Worm (Caenorhabditis elegans) whole organism, L1 larva: ENCODE data around the gene Y66D12A.3.

Experiments used
- ama-1 ChIP-seq: fragments of 150-350 bp; optimal IDR thresholded peaks from 2 replicates; lab custom pipeline; 2014
- ces-1 ChIP-seq: fragments of 150-350 bp; optimal IDR thresholded peaks from 2 replicates; lab custom pipeline; 2014; ENCODE audit warnings: missing biosample characterization, missing genetic modification reagents, missing genetic modification characterization
- dpl-1 ChIP-seq, 3 experiments: fragments of 150-350 bp in 2 of 3; sonication (generic microtip) in 1 of 3; optimal IDR thresholded peaks; 2 replicates each; lab custom pipeline; 2014 to 2017; ENCODE audit warnings: missing biosample characterization in 3 of 3, missing genetic modification characterization in 3 of 3, missing genetic modification reagents in 3 of 3
- lin-15B ChIP-seq: fragments of 150-350 bp; sonication (generic microtip); optimal IDR thresholded peaks from 3 replicates; lab custom pipeline; 2014; ENCODE audit warnings: missing biosample characterization, missing genetic modification characterization
- lin-39 ChIP-seq: fragments of 150-350 bp; optimal IDR thresholded peaks from 2 replicates; lab custom pipeline; 2014; ENCODE audit warnings: missing biosample characterization, missing genetic modification reagents, missing genetic modification characterization
- nhr-11 ChIP-seq: fragments of 150-350 bp; optimal IDR thresholded peaks from 2 replicates; lab custom pipeline; 2014; ENCODE audit warnings: missing biosample characterization, missing genetic modification characterization
- nhr-237 ChIP-seq: fragments of 150-350 bp; optimal IDR thresholded peaks from 2 replicates; lab custom pipeline; 2014; ENCODE audit warnings: missing biosample characterization, missing genetic modification characterization
- nhr-47 ChIP-seq: sonication (generic microtip); optimal IDR thresholded peaks from 2 replicates; lab custom pipeline; 2016; ENCODE audit warnings: mild to moderate bottlenecking, missing genetic modification characterization, moderate library complexity, missing compliant biosample characterization
- unc-86 ChIP-seq: sonication (generic microtip); optimal IDR thresholded peaks from 2 replicates; lab custom pipeline; 2016; ENCODE audit warnings: missing genetic modification characterization, missing compliant biosample characterization
- ztf-4 ChIP-seq: fragments of 150-350 bp; optimal IDR thresholded peaks from 2 replicates; lab custom pipeline; 2014; ENCODE audit warnings: missing biosample characterization, missing genetic modification characterization

DNA sequence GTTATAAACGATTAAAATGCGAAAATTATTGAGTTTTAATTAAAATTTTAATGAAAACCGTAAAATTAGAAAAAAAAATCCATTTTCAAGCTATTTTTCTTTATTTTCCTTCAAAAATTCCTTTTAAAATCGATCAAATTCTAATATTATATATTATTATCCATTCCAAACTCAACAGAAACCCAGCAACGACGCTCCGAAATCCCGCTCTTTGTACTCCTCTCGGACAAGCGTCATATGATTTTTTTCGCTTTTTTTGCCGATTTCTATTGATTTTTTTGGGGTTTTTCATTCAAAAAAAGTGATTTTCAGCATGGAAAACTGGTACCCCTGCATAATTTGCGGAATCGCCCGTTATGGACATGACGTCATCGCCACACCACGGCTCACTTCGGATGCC is 27.4 kb downstream of the Y66D12A.3 start, which contains the start of gene ceh-91:
- TF ChIP-seq lin-15B = no peak
- no peak for TF ChIP-seq lin-39 (tag; lab: Kevin White, UChicago)
- TF ChIP-seq ztf-4 (tag; lab: Kevin White, UChicago) = no peak
- no peak for TF ChIP-seq nhr-11 (tag; lab: Kevin White, UChicago)
- no peak for TF ChIP-seq ama-1 (lab: Kevin White, UChicago)
- no peak for TF ChIP-seq ces-1
- no peak for TF ChIP-seq unc-86 (tag; lab: Kevin White, UChicago)
- no peak for TF ChIP-seq nhr-237 (tag; lab: Kevin White, UChicago)
- TF ChIP-seq nhr-47 (tag; lab: Kevin White, UChicago) = no peak
- no peak for TF ChIP-seq dpl-1 (GFP tag; optimal IDR thresholded peaks at IDR 0.05; lab: Kevin White, UChicago)
